Worm (Caenorhabditis elegans): ENCODE measurements around the gene K09H11.15.

DNA sequence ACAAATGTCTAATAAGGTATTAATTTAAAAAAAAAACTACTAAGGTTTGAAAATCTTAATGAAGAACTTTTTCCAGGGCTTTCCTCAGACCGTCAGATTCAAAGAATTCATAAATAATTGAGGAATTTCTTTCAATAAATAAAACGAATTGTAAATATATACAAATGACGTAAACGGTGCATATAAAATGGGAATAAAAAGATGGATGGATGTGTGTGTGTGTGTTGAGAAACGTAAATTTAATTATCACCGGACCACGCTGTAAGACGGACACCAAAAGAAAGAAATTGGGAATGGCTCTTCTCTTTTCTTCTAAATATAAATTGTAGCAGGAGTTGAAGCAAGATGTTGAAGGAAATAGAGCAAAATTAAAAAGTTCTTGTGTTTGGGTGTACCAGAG lies 15.6 kb upstream of the K09H11.15 start:
- no peak for TF ChIP-seq him-1 (tag; optimal IDR thresholded peaks at IDR 0.05)
- no peak for TF ChIP-seq W03F9.2 (tag; optimal IDR thresholded peaks at IDR 0.05)
- no peak for TF ChIP-seq dao-5 (tag; optimal IDR thresholded peaks at IDR 0.05)

Data from whole organism, L4/young adult.